Fruit fly (Drosophila melanogaster) whole organism, embryonic: ENCODE data around the gene Atg6.

Experiments
- Aef1 ChIP-seq: fragments of 200-800 bp; sonication (Bioruptor generic); IDR thresholded peaks from 3 replicates; pipeline ENCODE4 v1.3.6; 2022; ENCODE audit warnings: missing biosample characterization, missing genetic modification characterization
- CG2875 ChIP-seq: fragments of 200-800 bp; sonication (Bioruptor generic); optimal IDR thresholded peaks from 2 replicates; lab custom pipeline; 2017; ENCODE audit warnings: missing biosample characterization, mild to moderate bottlenecking, missing genetic modification characterization, missing genetic modification reagents
- CG4730 ChIP-seq: fragments of 200-800 bp; sonication (Bioruptor generic); IDR thresholded peaks from 2 replicates; pipeline ENCODE4 v1.3.6; 2022; ENCODE audit warnings: missing biosample characterization, missing genetic modification characterization
- inv ChIP-seq: fragments of 200-800 bp; sonication (Bioruptor generic); IDR thresholded peaks from 2 replicates; pipeline ENCODE4 v1.3.6; 2022; ENCODE audit warnings: missing biosample characterization, missing genetic modification characterization; ENCODE audit not compliant: partially characterized antibody
- sc ChIP-seq, 3 experiments: fragments of >200 bp in 2 of 3; fragments of 200-800 bp in 1 of 3; sonication (Bioruptor generic) in 1 of 3; optimal IDR thresholded peaks; 2 replicates in 2 of 3; 3 replicates in 1 of 3; lab custom pipeline; 2017; ENCODE audit warnings: mild to moderate bottlenecking in 1 of 3, missing biosample characterization in 1 of 3, missing genetic modification characterization in 1 of 3, missing genetic modification reagents in 1 of 3
- sima ChIP-seq: fragments of 200-800 bp; sonication (Bioruptor generic); optimal IDR thresholded peaks from 2 replicates; lab custom pipeline; 2016; ENCODE audit warnings: missing biosample characterization, missing genetic modification characterization

DNA sequence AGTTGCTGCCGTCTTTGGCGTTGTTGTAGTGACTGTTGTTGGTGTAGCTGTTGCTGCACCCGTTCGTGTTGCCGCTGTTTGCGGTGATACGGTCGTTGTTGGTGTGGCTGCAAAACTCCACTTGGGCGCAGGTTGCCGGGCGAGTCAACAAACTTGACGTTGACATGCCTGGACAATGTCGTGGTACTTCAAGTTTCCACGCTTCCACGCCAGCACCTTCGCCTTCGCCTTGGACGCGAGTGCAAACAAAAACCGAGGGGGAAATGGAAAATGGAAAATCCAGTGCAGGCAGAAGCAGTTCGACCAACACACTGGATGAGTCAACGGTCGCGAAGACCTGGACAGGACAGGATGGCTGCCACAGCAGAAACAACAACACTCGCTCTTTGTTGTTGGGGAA is 25.9 kb downstream of the Atg6 start:
- no peak for TF ChIP-seq CG4730 (GFP tag; lab: Robert Waterston, UW)
- no peak for TF ChIP-seq sima
- no peak for TF ChIP-seq inv (GFP tag; lab: Robert Waterston, UW)
- no peak for TF ChIP-seq Aef1 (GFP tag; lab: Robert Waterston, UW)
- TF ChIP-seq CG2875: no peak
- TF ChIP-seq sc (optimal IDR thresholded peaks at IDR 0.05; lab: Kevin White, UChicago): no peak
- TF ChIP-seq sc (GFP tag; optimal IDR thresholded peaks at IDR 0.05; lab: Kevin White, UChicago): no peak
